Worm (Caenorhabditis elegans) whole organism, early embryonic: Measurements from ENCODE around the gene ceh-21.

Experiments
- B0310.2 ChIP-seq: sonication (generic microtip); optimal IDR thresholded peaks from 2 replicates; lab custom pipeline; 2016; ENCODE audit warnings: mild to moderate bottlenecking, missing genetic modification characterization, missing compliant biosample characterization
- F13C5.2 ChIP-seq: sonication (generic microtip); optimal IDR thresholded peaks from 2 replicates; lab custom pipeline; 2017; ENCODE audit warnings: mild to moderate bottlenecking, missing genetic modification characterization, inconsistent platforms, missing compliant biosample characterization
- aly-1 ChIP-seq: sonication (generic microtip); optimal IDR thresholded peaks from 2 replicates; lab custom pipeline; 2016; ENCODE audit warnings: missing genetic modification characterization, missing compliant biosample characterization
- ama-1 ChIP-seq: fragments of 150-350 bp; optimal IDR thresholded peaks from 2 replicates; lab custom pipeline; 2014
- ceh-13 ChIP-seq: fragments of 200-800 bp; sonication (Bioruptor generic); optimal IDR thresholded peaks from 2 replicates; lab custom pipeline; 2018; ENCODE audit warnings: mild to moderate bottlenecking, missing genetic modification characterization, missing compliant biosample characterization
- ceh-36 ChIP-seq: sonication (generic microtip); optimal IDR thresholded peaks from 2 replicates; lab custom pipeline; 2016; ENCODE audit warnings: missing genetic modification characterization, inconsistent platforms, missing compliant biosample characterization
- ets-7 ChIP-seq: sonication (generic microtip); optimal IDR thresholded peaks from 2 replicates; lab custom pipeline; 2016; ENCODE audit warnings: missing genotype, missing genetic modification characterization, missing compliant biosample characterization
- flt-1 ChIP-seq: fragments of 200-800 bp; sonication (Bioruptor generic); IDR thresholded peaks from 2 replicates; pipeline ENCODE4 v1.3.6; 2022; ENCODE audit warnings: missing genetic modification characterization, missing compliant biosample characterization
- hmbx-1 ChIP-seq: sonication (generic microtip); optimal IDR thresholded peaks from 2 replicates; lab custom pipeline; 2016; ENCODE audit warnings: mild to moderate bottlenecking, missing genetic modification characterization, missing compliant biosample characterization
- hmg-4 ChIP-seq: fragments of 200-800 bp; sonication (Bioruptor generic); optimal IDR thresholded peaks from 2 replicates; lab custom pipeline; 2018; ENCODE audit warnings: mild to moderate bottlenecking, missing genetic modification characterization, missing compliant biosample characterization
- hnd-1 ChIP-seq: sonication (generic microtip); optimal IDR thresholded peaks from 2 replicates; lab custom pipeline; 2016; ENCODE audit warnings: missing genetic modification characterization, missing compliant biosample characterization
- pes-1 ChIP-seq: fragments of 200-800 bp; sonication (Bioruptor generic); IDR thresholded peaks from 2 replicates; pipeline ENCODE4 v1.3.6; 2022; ENCODE audit warnings: missing genetic modification reagents, missing genetic modification characterization, missing compliant biosample characterization
- scrt-1 ChIP-seq: fragments of 200-800 bp; sonication (Bioruptor generic); IDR thresholded peaks from 2 replicates; pipeline ENCODE4 v1.3.6; 2022; ENCODE audit warnings: missing genetic modification characterization, missing compliant biosample characterization
- sea-1 ChIP-seq: fragments of 200-800 bp; sonication (Bioruptor generic); conservative IDR thresholded peaks from 2 replicates; pipeline ENCODE4 v1.3.6; 2022; ENCODE audit warnings: missing genetic modification characterization, missing compliant biosample characterization
- tbx-11 ChIP-seq: fragments of 200-800 bp; sonication (Bioruptor generic); IDR thresholded peaks from 2 replicates; pipeline ENCODE4 v1.3.6; 2022; ENCODE audit warnings: missing genetic modification characterization, missing compliant biosample characterization
- tbx-37 ChIP-seq: fragments of 200-800 bp; sonication (Bioruptor generic); conservative IDR thresholded peaks from 2 replicates; pipeline ENCODE4 v1.3.6; 2022; ENCODE audit warnings: missing genetic modification reagents, missing genetic modification characterization, missing compliant biosample characterization
- tra-4 ChIP-seq: sonication (generic microtip); optimal IDR thresholded peaks from 2 replicates; lab custom pipeline; 2017; ENCODE audit warnings: missing genetic modification characterization, missing compliant biosample characterization

Gene ceh-21

ce11 chrX:1852636-1853035 lies at the start of gene ceh-21:
TSS of gene ceh-21 (minus strand) at chrX:1852736.
- TF ChIP-seq B0310.2 (tag; lab: Kevin White, UChicago) = no peak
- no peak for TF ChIP-seq pes-1
- no peak for TF ChIP-seq hnd-1 (tag; lab: Kevin White, UChicago)
- TF ChIP-seq ceh-36 = no peak
- TF ChIP-seq hmbx-1 (tag; lab: Kevin White, UChicago) = no peak
- no peak for TF ChIP-seq sea-1 (GFP tag; lab: Robert Waterston, UW)
- no peak for TF ChIP-seq ama-1 (lab: Kevin White, UChicago)
- no peak for TF ChIP-seq hmg-4 (GFP tag; lab: Kevin White, UChicago)
- TF ChIP-seq flt-1 (GFP tag; lab: Robert Waterston, UW) = no peak
- TF ChIP-seq ceh-13 (GFP tag; lab: Kevin White, UChicago) = no peak
- no peak for TF ChIP-seq tbx-11 (GFP tag; lab: Robert Waterston, UW)

- TF ChIP-seq aly-1 (tag; lab: Kevin White, UChicago) (no peak), hnd-1 (tag; lab: Kevin White, UChicago) (no peak), hmg-4 (GFP tag; lab: Kevin White, UChicago) (no peak), tbx-11 (GFP tag; lab: Robert Waterston, UW) (no peak), scrt-1 (GFP tag; lab: Robert Waterston, UW) (no peak), B0310.2 (tag; lab: Kevin White, UChicago) (no peak), ets-7 (no peak)
These were observed 48.9 kb upstream of the ceh-21 start for ce11 chrX:1901480-1901879.

ce11 chrX:1897243-1897642 lies 44.7 kb upstream of the ceh-21 start, which contains the start of gene B0294.1:
TSS of gene B0294.1 (minus strand) at chrX:1897343.
- TF ChIP-seq ceh-36 (no peak), F13C5.2 (tag; lab: Kevin White, UChicago) (no peak), ama-1 (lab: Kevin White, UChicago) (no peak), tbx-37 (GFP tag; lab: Robert Waterston, UW) (no peak), B0310.2 (tag; lab: Kevin White, UChicago) (no peak), pes-1 (no peak), ceh-13 (GFP tag; lab: Kevin White, UChicago) (no peak), tbx-11 (GFP tag; lab: Robert Waterston, UW) (no peak), hmg-4 (GFP tag; lab: Kevin White, UChicago) (no peak), tra-4 (tag; lab: Kevin White, UChicago) (no peak)

- no peak for TF ChIP-seq B0310.2 (tag; lab: Kevin White, UChicago)
- TF ChIP-seq hmg-4 (GFP tag; lab: Kevin White, UChicago) = no peak
- no peak for TF ChIP-seq F13C5.2 (tag; lab: Kevin White, UChicago)
- no peak for TF ChIP-seq ceh-13 (GFP tag; lab: Kevin White, UChicago)
- no peak for TF ChIP-seq aly-1 (tag; lab: Kevin White, UChicago)
- no peak for TF ChIP-seq ama-1 (lab: Kevin White, UChicago)
- no peak for TF ChIP-seq ets-7
- no peak for TF ChIP-seq sea-1 (GFP tag; lab: Robert Waterston, UW)
- no peak for TF ChIP-seq scrt-1 (GFP tag; lab: Robert Waterston, UW)
- TF ChIP-seq pes-1 = no peak
- TF ChIP-seq hmbx-1 (tag; lab: Kevin White, UChicago) = no peak
- no peak for TF ChIP-seq hnd-1 (tag; lab: Kevin White, UChicago)
- TF ChIP-seq tbx-11 (GFP tag; lab: Robert Waterston, UW) = no peak
These were observed 39.4 kb upstream of the ceh-21 start, which contains the start of gene B0294.3 for ce11 chrX:1891887-1892286. TSS of gene B0294.3 (plus strand) at chrX:1892187.

- TF ChIP-seq sea-1 (GFP tag; lab: Robert Waterston, UW) (no peak), B0310.2 (tag; lab: Kevin White, UChicago) (no peak), pes-1 (no peak), aly-1 (tag; lab: Kevin White, UChicago) (no peak), ets-7 (no peak), hnd-1 (tag; lab: Kevin White, UChicago) (no peak), flt-1 (GFP tag; lab: Robert Waterston, UW) (no peak)
These were observed 38.3 kb upstream of the ceh-21 start for ce11 chrX:1890817-1891216.

ce11 chrX:1888445-1889035 lies 36.0 kb upstream of the ceh-21 start:
- TF ChIP-seq pes-1 (0 out of 2 replicates have a peak, but pooled peaks have one; percentile 7), hmbx-1 (tag; lab: Kevin White, UChicago) (no peak)

- TF ChIP-seq tra-4 (tag; lab: Kevin White, UChicago) = no peak
- peak; percentile 91 for TF ChIP-seq tbx-11 (GFP tag; lab: Robert Waterston, UW)
- peak; percentile 88 for TF ChIP-seq scrt-1 (GFP tag; lab: Robert Waterston, UW)
- TF ChIP-seq tbx-37 (GFP tag; lab: Robert Waterston, UW) = peak; percentile 81
- TF ChIP-seq sea-1 (GFP tag; lab: Robert Waterston, UW) = peak; percentile 85
- peak; percentile 83 for TF ChIP-seq aly-1 (tag; lab: Kevin White, UChicago)
- TF ChIP-seq ama-1 (lab: Kevin White, UChicago) = no peak
- TF ChIP-seq hmbx-1 (tag; lab: Kevin White, UChicago) = peak; percentile 51
- peak; percentile 93 for TF ChIP-seq pes-1
- TF ChIP-seq hmg-4 (GFP tag; lab: Kevin White, UChicago) = peak; percentile 91
- peak; percentile 52 for TF ChIP-seq ets-7
- peak; percentile 76 for TF ChIP-seq ceh-13 (GFP tag; lab: Kevin White, UChicago)
- TF ChIP-seq hnd-1 (tag; lab: Kevin White, UChicago) = peak; percentile 81
- peak; percentile 89 for TF ChIP-seq F13C5.2 (tag; lab: Kevin White, UChicago)
- peak; percentile 94 for TF ChIP-seq flt-1 (GFP tag; lab: Robert Waterston, UW)
- peak; percentile 53 for TF ChIP-seq B0310.2 (tag; lab: Kevin White, UChicago)
- peak; percentile 83 for TF ChIP-seq ceh-36
These were observed 28.1 kb upstream of the ceh-21 start for ce11 chrX:1880665-1881064.
